Fruit fly (Drosophila melanogaster): ENCODE measurements around the gene CG11327.

CG11327 gene

DNA sequence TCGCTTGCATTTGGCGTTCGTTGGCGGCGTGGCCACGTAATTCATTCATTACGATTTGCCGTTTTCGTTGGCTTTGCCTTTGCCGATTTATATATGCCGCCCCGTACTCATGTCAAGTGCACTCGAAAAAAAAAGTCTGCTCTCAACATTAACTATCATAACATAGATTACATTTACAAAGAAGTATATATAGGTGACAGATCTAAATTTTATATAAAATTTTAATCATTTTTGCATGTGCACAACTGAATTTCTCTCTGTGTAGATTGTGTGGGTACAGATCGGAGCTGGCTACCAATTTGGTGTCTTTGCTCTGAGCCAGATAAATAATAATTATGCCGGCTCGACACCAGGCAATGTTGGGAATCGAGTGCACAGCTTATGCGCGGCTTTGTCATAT, 11.9 kb upstream of the CG11327 start (continued):
- TF ChIP-seq Sox100B (GFP tag; optimal IDR thresholded peaks at IDR 0.05) (peak; percentile 23), CG14441 (GFP tag; IDR thresholded peaks at IDR 0.05) (peak; percentile 73), CG13296 (GFP tag; optimal IDR thresholded peaks at IDR 0.05) (no peak), CG34422 (GFP tag; IDR thresholded peaks at IDR 0.05) (peak; percentile 75; the same call in 1 of the 3 replicates), sna (GFP tag; IDR thresholded peaks at IDR 0.05; ENCODE audit: partially characterized antibody) (no peak), CG10543 (GFP tag; optimal IDR thresholded peaks at IDR 0.05) (no peak), CG16779 (GFP tag; IDR thresholded peaks at IDR 0.05) (no peak), lola (GFP tag; optimal IDR thresholded peaks at IDR 0.05) (peak in 1 of 3 experiments; percentile 22), Aef1 (GFP tag; IDR thresholded peaks at IDR 0.05) (peak; percentile 54; the same call in 2 of the 3 replicates), ham (GFP tag; IDR thresholded peaks at IDR 0.05) (no peak), pum (GFP tag; optimal IDR thresholded peaks at IDR 0.05) (peak; percentile 38), CG17568 (GFP tag; optimal IDR thresholded peaks at IDR 0.05) (no peak), CG11696 (GFP tag; IDR thresholded peaks at IDR 0.05) (no peak), CG7745 (tag; optimal IDR thresholded peaks at IDR 0.05) (no peak), CG8290 (GFP tag; optimal IDR thresholded peaks at IDR 0.05) (no peak), CG8290 (tag; optimal IDR thresholded peaks at IDR 0.05) (no peak), Mrtf (GFP tag; IDR thresholded peaks at IDR 0.05) (peak; percentile 62; the same call in 1 of the 3 replicates), Rx (GFP tag; IDR thresholded peaks at IDR 0.05) (peak; percentile 33; the same call in 1 of the 2 replicates), CG2202 (tag; optimal IDR thresholded peaks at IDR 0.05) (no peak), zen2 (GFP tag; IDR thresholded peaks at IDR 0.05; ENCODE audit: partially characterized antibody) (no peak), HLHmδ (GFP tag; optimal IDR thresholded peaks at IDR 0.05) (no peak), ATbp (GFP tag; optimal IDR thresholded peaks at IDR 0.05) (peak; percentile 13), tna (GFP tag; IDR thresholded peaks at IDR 0.05; ENCODE audit: partially characterized antibody) (no peak), HmgD (GFP tag; optimal IDR thresholded peaks at IDR 0.05) (no peak), CG4617 (GFP tag; optimal IDR thresholded peaks at IDR 0.05; ENCODE audit: borderline replicate concordance) (no peak), croc (GFP tag; conservative IDR thresholded peaks at IDR 0.05) (no peak), BEAF-32 (GFP tag; optimal IDR thresholded peaks at IDR 0.05) (no peak), bab2 (GFP tag; optimal IDR thresholded peaks at IDR 0.05) (peak; percentile 8), CG17829 (tag; optimal IDR thresholded peaks at IDR 0.05) (peak; percentile 46), CG7987 (GFP tag; optimal IDR thresholded peaks at IDR 0.05) (no peak), CG30403 (GFP tag; optimal IDR thresholded peaks at IDR 0.05) (peak; percentile 49), sr (GFP tag; IDR thresholded peaks at IDR 0.05) (no peak), CG1647 (GFP tag; optimal IDR thresholded peaks at IDR 0.05) (no peak), en (GFP tag; optimal IDR thresholded peaks at IDR 0.05) (no peak), CG13775 (GFP tag; optimal IDR thresholded peaks at IDR 0.05) (peak; percentile 26), prd (optimal IDR thresholded peaks at IDR 0.05) (no peak), prd (GFP tag; IDR thresholded peaks at IDR 0.05) (peak; percentile 87), CG4730 (GFP tag; IDR thresholded peaks at IDR 0.05) (0 out of 2 replicates have a peak, but pooled peaks have one; percentile 42), CG6175 (GFP tag; IDR thresholded peaks at IDR 0.05) (0 out of 3 replicates have a peak, but pooled peaks have one; percentile 20), fu2 (GFP tag; optimal IDR thresholded peaks at IDR 0.05) (no peak), CoRest (tag; optimal IDR thresholded peaks at IDR 0.05) (peak; percentile 9), CG4404 (GFP tag; IDR thresholded peaks at IDR 0.05) (peak; percentile 56), mam (GFP tag; optimal IDR thresholded peaks at IDR 0.05) (peak; percentile 9), gce (GFP tag; IDR thresholded peaks at IDR 0.05) (no peak), ind (GFP tag; optimal IDR thresholded peaks at IDR 0.05) (peak; percentile 49), Hmr (GFP tag; optimal IDR thresholded peaks at IDR 0.05) (peak; percentile 16), amos (GFP tag; IDR thresholded peaks at IDR 0.05; ENCODE audit: partially characterized antibody) (no peak), Dll (GFP tag; IDR thresholded peaks at IDR 0.05; ENCODE audit: partially characterized antibody) (no peak), CG12744 (GFP tag; optimal IDR thresholded peaks at IDR 0.05) (no peak), Ada2b (GFP tag; IDR thresholded peaks at IDR 0.05) (peak; percentile 43; the same call in 1 of the 2 replicates), CG14710 (tag; optimal IDR thresholded peaks at IDR 0.05) (peak; percentile 29)

Measured in whole organism, embryonic.